Fruit fly (Drosophila melanogaster) whole organism, prepupa: Measurements from ENCODE around the gene Trm1.

Source experiments
- Blimp-1 ChIP-seq: fragments of 200-800 bp; sonication (Bioruptor generic); optimal IDR thresholded peaks from 3 replicates; lab custom pipeline; 2017; ENCODE audit warnings: missing biosample characterization, missing genetic modification characterization, mild to moderate bottlenecking, moderate library complexity, missing genetic modification reagents
- CG10631 ChIP-seq: fragments of 200-800 bp; sonication (Bioruptor generic); optimal IDR thresholded peaks from 2 replicates; lab custom pipeline; 2016; ENCODE audit warnings: missing biosample characterization, missing genetic modification characterization
- CG10669 ChIP-seq: fragments of 200-800 bp; sonication (Bioruptor generic); optimal IDR thresholded peaks from 3 replicates; lab custom pipeline; 2018; ENCODE audit warnings: missing biosample characterization, mild to moderate bottlenecking, missing genetic modification characterization, moderate library complexity
- CG11294 ChIP-seq: fragments of 200-800 bp; sonication (Bioruptor generic); IDR thresholded peaks from 2 replicates; pipeline ENCODE4 v1.3.6; 2022; ENCODE audit warnings: missing biosample characterization, missing genetic modification characterization
- CG11762 ChIP-seq: fragments of 200-800 bp; sonication (Bioruptor generic); optimal IDR thresholded peaks from 3 replicates; lab custom pipeline; 2016; ENCODE audit warnings: missing biosample characterization, missing genetic modification characterization; ENCODE audit not compliant: insufficient read depth
- CG11902 ChIP-seq: fragments of 200-800 bp; sonication (Bioruptor generic); optimal IDR thresholded peaks from 3 replicates; lab custom pipeline; 2016; ENCODE audit warnings: missing biosample characterization, missing genetic modification characterization
- CG15336 ChIP-seq: fragments of 200-800 bp; sonication (Bioruptor generic); IDR thresholded peaks from 2 replicates; pipeline ENCODE4 v1.3.6; 2022; ENCODE audit warnings: missing biosample characterization, missing genetic modification characterization
- CG1621 ChIP-seq: fragments of 200-800 bp; sonication (Bioruptor generic); optimal IDR thresholded peaks from 3 replicates; lab custom pipeline; 2018; ENCODE audit warnings: missing biosample characterization, mild to moderate bottlenecking, missing genetic modification characterization
- CG16779 ChIP-seq: fragments of 200-800 bp; sonication (Bioruptor generic); optimal IDR thresholded peaks from 3 replicates; lab custom pipeline; 2017; ENCODE audit warnings: missing biosample characterization, mild to moderate bottlenecking, missing genetic modification characterization
- CG3032 ChIP-seq: fragments of 200-800 bp; optimal IDR thresholded peaks from 2 replicates; lab custom pipeline; 2019; ENCODE audit warnings: missing biosample characterization, mild to moderate bottlenecking, missing genetic modification characterization, moderate library complexity
- CG31627 ChIP-seq: fragments of 200-800 bp; sonication (Bioruptor generic); optimal IDR thresholded peaks from 3 replicates; lab custom pipeline; 2016; ENCODE audit warnings: missing biosample characterization, missing genetic modification characterization
- CG32006 ChIP-seq: fragments of 200-800 bp; sonication (Bioruptor generic); optimal IDR thresholded peaks from 3 replicates; lab custom pipeline; 2017; ENCODE audit warnings: missing biosample characterization, mild to moderate bottlenecking, missing genetic modification characterization
- CG34406 ChIP-seq: fragments of 200-800 bp; sonication (Bioruptor generic); optimal IDR thresholded peaks from 3 replicates; lab custom pipeline; 2016; ENCODE audit warnings: missing biosample characterization, missing genetic modification characterization
- CG6163 ChIP-seq: fragments of 200-800 bp; sonication (Bioruptor generic); IDR thresholded peaks from 3 replicates; pipeline ENCODE4 v1.3.6; 2022; ENCODE audit warnings: missing biosample characterization, missing genetic modification characterization
- CG6276 ChIP-seq: fragments of 200-800 bp; sonication (Bioruptor generic); optimal IDR thresholded peaks from 2 replicates; lab custom pipeline; 2017; ENCODE audit warnings: missing biosample characterization, mild to moderate bottlenecking, missing genetic modification characterization
- CG6792 ChIP-seq: fragments of 200-800 bp; sonication (Bioruptor generic); optimal IDR thresholded peaks from 3 replicates; lab custom pipeline; 2016; ENCODE audit warnings: missing biosample characterization, missing genetic modification characterization
- CG8119 ChIP-seq: fragments of 200-800 bp; sonication (Bioruptor generic); IDR thresholded peaks from 3 replicates; pipeline ENCODE4 v1.3.6; 2022; ENCODE audit warnings: missing biosample characterization, missing genetic modification characterization
- CG8319 ChIP-seq: fragments of 200-800 bp; sonication (Bioruptor generic); optimal IDR thresholded peaks from 3 replicates; lab custom pipeline; 2016; ENCODE audit warnings: missing biosample characterization, missing genetic modification characterization
- CG8632 ChIP-seq: fragments of 200-800 bp; sonication (Bioruptor generic); optimal IDR thresholded peaks from 3 replicates; lab custom pipeline; 2016; ENCODE audit warnings: missing biosample characterization, missing genetic modification characterization
- CG9139 ChIP-seq: fragments of 200-800 bp; sonication (Bioruptor generic); optimal IDR thresholded peaks from 3 replicates; lab custom pipeline; 2017; ENCODE audit warnings: missing biosample characterization, mild to moderate bottlenecking, missing genetic modification characterization
- Eip75B ChIP-seq: fragments of 200-800 bp; sonication (Bioruptor generic); optimal IDR thresholded peaks from 3 replicates; lab custom pipeline; 2016; ENCODE audit warnings: missing biosample characterization, missing genetic modification characterization
- Eip78C ChIP-seq: fragments of 200-800 bp; sonication (Bioruptor generic); peaks from one replicate; lab custom pipeline; 2016; ENCODE audit warnings: missing biosample characterization, missing genetic modification characterization
- Eip93F ChIP-seq: fragments of 200-800 bp; sonication (Bioruptor generic); optimal IDR thresholded peaks from 2 replicates; lab custom pipeline; 2016; ENCODE audit warnings: missing biosample characterization, mild to moderate bottlenecking, missing genetic modification characterization
- Ets21C ChIP-seq: fragments of 200-800 bp; sonication (Bioruptor generic); optimal IDR thresholded peaks from 3 replicates; lab custom pipeline; 2016; ENCODE audit warnings: missing biosample characterization, missing genetic modification characterization
- Ets96B ChIP-seq: fragments of 200-800 bp; optimal IDR thresholded peaks from 2 replicates; lab custom pipeline; 2019; ENCODE audit warnings: missing biosample characterization, mild to moderate bottlenecking, missing genetic modification characterization, moderate library complexity
- Gug ChIP-seq: fragments of 200-800 bp; sonication (Bioruptor generic); IDR thresholded peaks from 2 replicates; pipeline ENCODE4 v1.3.6; 2022; ENCODE audit warnings: missing biosample characterization, missing genetic modification characterization
- Hr38 ChIP-seq: sonication (Bioruptor generic); optimal IDR thresholded peaks from 2 replicates; lab custom pipeline; 2016; ENCODE audit warnings: missing biosample characterization, missing genetic modification characterization
- Hr39 ChIP-seq: fragments of 200-800 bp; sonication (Bioruptor generic); optimal IDR thresholded peaks from 2 replicates; lab custom pipeline; 2016; ENCODE audit warnings: missing biosample characterization, missing genetic modification characterization
- Hr4 ChIP-seq: fragments of 200-800 bp; sonication (Bioruptor generic); optimal IDR thresholded peaks from 3 replicates; lab custom pipeline; 2016; ENCODE audit warnings: missing biosample characterization, missing genetic modification characterization
- Lpt ChIP-seq: fragments of 200-800 bp; sonication (Bioruptor generic); optimal IDR thresholded peaks from 3 replicates; lab custom pipeline; 2016; ENCODE audit warnings: missing biosample characterization, missing genetic modification characterization
- Met ChIP-seq: fragments of 200-800 bp; sonication (Bioruptor generic); optimal IDR thresholded peaks from 3 replicates; lab custom pipeline; 2016; ENCODE audit warnings: missing biosample characterization, missing genetic modification characterization
- OdsH ChIP-seq: fragments of 200-800 bp; sonication (Bioruptor generic); optimal IDR thresholded peaks from 3 replicates; lab custom pipeline; 2016; ENCODE audit warnings: missing biosample characterization, missing genetic modification characterization
- Smox ChIP-seq: fragments of 200-800 bp; sonication (Bioruptor generic); optimal IDR thresholded peaks from 3 replicates; lab custom pipeline; 2016; ENCODE audit warnings: missing biosample characterization, missing genetic modification characterization
- Sox14 ChIP-seq: fragments of 200-800 bp; sonication (Bioruptor generic); optimal IDR thresholded peaks from 3 replicates; lab custom pipeline; 2016; ENCODE audit warnings: missing biosample characterization, missing genetic modification characterization
- Sox15 ChIP-seq: fragments of 200-800 bp; sonication (Bioruptor generic); optimal IDR thresholded peaks from 3 replicates; lab custom pipeline; 2016; ENCODE audit warnings: missing biosample characterization, missing genetic modification characterization
- achi ChIP-seq: fragments of 200-800 bp; sonication (Bioruptor generic); optimal IDR thresholded peaks from 3 replicates; lab custom pipeline; 2016; ENCODE audit warnings: missing biosample characterization, missing genetic modification characterization
- acj6 ChIP-seq: fragments of 200-800 bp; sonication (Bioruptor generic); optimal IDR thresholded peaks from 3 replicates; lab custom pipeline; 2016; ENCODE audit warnings: missing biosample characterization, missing genetic modification characterization
- cyc ChIP-seq: fragments of 200-800 bp; sonication (Bioruptor generic); optimal IDR thresholded peaks from 3 replicates; lab custom pipeline; 2016; ENCODE audit warnings: missing biosample characterization, missing genetic modification characterization
- dac ChIP-seq: fragments of 200-800 bp; sonication (Bioruptor generic); optimal IDR thresholded peaks from 2 replicates; lab custom pipeline; 2017; ENCODE audit warnings: missing biosample characterization, mild to moderate bottlenecking, missing genetic modification characterization
- eg ChIP-seq: fragments of 200-800 bp; sonication (Bioruptor generic); IDR thresholded peaks from 3 replicates; pipeline ENCODE4 v1.3.6; 2022; ENCODE audit warnings: missing biosample characterization, missing genetic modification characterization
- fd59A ChIP-seq: fragments of 200-800 bp; sonication (Bioruptor generic); optimal IDR thresholded peaks from 2 replicates; lab custom pipeline; 2017; ENCODE audit warnings: missing biosample characterization, mild to moderate bottlenecking, missing genetic modification characterization, missing genetic modification reagents
- fd85E ChIP-seq: fragments of 200-800 bp; sonication (Bioruptor generic); optimal IDR thresholded peaks from 3 replicates; lab custom pipeline; 2016; ENCODE audit warnings: missing biosample characterization, missing genetic modification characterization
- pdm3 ChIP-seq: fragments of 200-800 bp; sonication (Bioruptor generic); optimal IDR thresholded peaks from 3 replicates; lab custom pipeline; 2016; ENCODE audit warnings: missing biosample characterization, missing genetic modification characterization
- salr ChIP-seq, 2 experiments: fragments of 200-800 bp; sonication (Bioruptor generic); optimal IDR thresholded peaks; 3 replicates each; lab custom pipeline; 2016 to 2018; ENCODE audit warnings: missing biosample characterization in 2 of 2, missing genetic modification characterization in 2 of 2, mild to moderate bottlenecking in 1 of 2
- spab ChIP-seq: fragments of 200-800 bp; sonication (Bioruptor generic); optimal IDR thresholded peaks from 2 replicates; lab custom pipeline; 2017; ENCODE audit warnings: missing biosample characterization, mild to moderate bottlenecking, missing genetic modification characterization, missing genetic modification reagents
- ss ChIP-seq, 2 experiments: fragments of 200-800 bp; sonication (Bioruptor generic); optimal IDR thresholded peaks; 2 replicates in 1 of 2; 3 replicates in 1 of 2; lab custom pipeline; 2017 to 2018; ENCODE audit warnings: mild to moderate bottlenecking in 2 of 2, missing biosample characterization in 2 of 2, missing genetic modification characterization in 2 of 2, moderate library complexity in 1 of 2
- svp ChIP-seq: fragments of 200-800 bp; sonication (Bioruptor generic); peaks from one replicate; lab custom pipeline; 2016; ENCODE audit warnings: missing biosample characterization, missing genetic modification characterization
- topi ChIP-seq: fragments of 200-800 bp; sonication (Bioruptor generic); optimal IDR thresholded peaks from 3 replicates; lab custom pipeline; 2016; ENCODE audit warnings: missing biosample characterization, missing genetic modification characterization
- vri ChIP-seq: fragments of 200-800 bp; sonication (Bioruptor generic); optimal IDR thresholded peaks from 3 replicates; lab custom pipeline; 2016; ENCODE audit warnings: missing biosample characterization, mild to moderate bottlenecking, missing genetic modification characterization

The Trm1 gene

DNA sequence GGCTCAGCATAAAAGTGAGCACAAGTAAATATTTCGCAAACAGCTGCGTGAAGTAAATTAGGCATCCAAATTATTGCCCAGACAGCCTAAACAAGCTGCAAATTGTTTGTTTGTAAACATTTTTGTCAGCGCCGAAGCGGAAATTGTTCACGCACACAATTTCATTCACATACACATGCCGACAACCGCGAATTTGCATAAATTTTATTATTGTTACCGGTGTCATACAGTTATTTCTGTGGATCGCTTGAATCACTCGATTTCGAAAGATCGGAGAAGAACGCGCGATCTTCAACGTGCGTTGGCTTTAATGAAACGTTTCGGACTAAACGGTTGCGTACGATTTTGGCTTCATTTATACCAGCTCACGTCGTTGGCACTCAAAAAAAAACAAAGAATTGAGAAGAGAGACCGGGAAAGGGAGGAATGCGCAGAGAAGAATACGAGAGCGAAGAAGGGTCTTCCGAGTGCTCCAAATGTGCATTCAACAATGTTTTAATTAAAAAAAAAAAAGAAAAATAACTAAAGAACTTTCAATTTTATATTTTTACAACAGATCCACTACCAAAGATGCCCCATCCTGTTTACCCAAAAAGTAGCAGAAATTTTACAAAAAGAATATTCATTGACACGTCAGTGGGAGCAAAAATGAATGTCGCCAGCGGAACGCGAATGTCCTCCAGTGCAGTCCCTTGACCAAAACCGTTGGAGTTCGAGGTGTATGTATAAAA lies 4.6 kb upstream of the Trm1 start, which contains the start of gene vir-1 (continued):
- no peak for TF ChIP-seq Lpt
- TF ChIP-seq CG10631 (GFP tag; lab: Kevin White, UChicago), result no peak
- TF ChIP-seq topi (GFP tag; lab: Kevin White, UChicago), result peak; percentile 33
- TF ChIP-seq ss (GFP tag; optimal IDR thresholded peaks at IDR 0.05; lab: Kevin White, UChicago), result peak in 1 of 2 experiments; percentile 15
- TF ChIP-seq svp (GFP tag; lab: Kevin White, UChicago), result no peak
- TF ChIP-seq fd59A (GFP tag; lab: Kevin White, UChicago), result no peak
- TF ChIP-seq CG6792, result no peak
- peak; percentile 8 for TF ChIP-seq CG8632
- TF ChIP-seq achi, result no peak
- no peak for TF ChIP-seq acj6
- no peak for TF ChIP-seq CG15336
- TF ChIP-seq Gug (GFP tag; lab: Robert Waterston, UW), result no peak
- no peak for TF ChIP-seq spab (GFP tag; lab: Kevin White, UChicago)
- no peak for TF ChIP-seq Ets21C
- TF ChIP-seq dac, result no peak
- no peak for TF ChIP-seq CG16779 (tag; lab: Kevin White, UChicago)
- TF ChIP-seq Eip78C (GFP tag; lab: Kevin White, UChicago), result peak; percentile 61
- no peak for TF ChIP-seq pdm3 (GFP tag; lab: Kevin White, UChicago)
- no peak for TF ChIP-seq vri
- TF ChIP-seq CG1621 (tag; lab: Kevin White, UChicago), result no peak
- TF ChIP-seq Blimp-1, result peak; percentile 52
- no peak for TF ChIP-seq Eip93F
- no peak for TF ChIP-seq Hr4 (GFP tag; lab: Kevin White, UChicago)
- no peak for TF ChIP-seq Sox14 (GFP tag; lab: Kevin White, UChicago)
- TF ChIP-seq Hr38, result no peak
- no peak for TF ChIP-seq eg (GFP tag; lab: Robert Waterston, UW)
- TF ChIP-seq Eip75B, result no peak
- TF ChIP-seq CG3032 (tag; lab: Kevin White, UChicago), result no peak
- no peak for TF ChIP-seq CG9139
- TF ChIP-seq CG11762, result no peak
- TF ChIP-seq CG11294 (GFP tag; lab: Robert Waterston, UW), result no peak
- TF ChIP-seq salr (GFP tag; optimal IDR thresholded peaks at IDR 0.05; lab: Kevin White, UChicago), result no peak
- TF ChIP-seq OdsH, result no peak
- no peak for TF ChIP-seq fd85E
- no peak for TF ChIP-seq Smox (GFP tag; lab: Kevin White, UChicago)
- TF ChIP-seq Met, result peak; percentile 32
- no peak for TF ChIP-seq CG11902 (GFP tag; lab: Kevin White, UChicago)
- TF ChIP-seq CG10669 (GFP tag; lab: Kevin White, UChicago), result no peak
- no peak for TF ChIP-seq CG6276
- TF ChIP-seq, all 60 proteins: peak for 10

DNA sequence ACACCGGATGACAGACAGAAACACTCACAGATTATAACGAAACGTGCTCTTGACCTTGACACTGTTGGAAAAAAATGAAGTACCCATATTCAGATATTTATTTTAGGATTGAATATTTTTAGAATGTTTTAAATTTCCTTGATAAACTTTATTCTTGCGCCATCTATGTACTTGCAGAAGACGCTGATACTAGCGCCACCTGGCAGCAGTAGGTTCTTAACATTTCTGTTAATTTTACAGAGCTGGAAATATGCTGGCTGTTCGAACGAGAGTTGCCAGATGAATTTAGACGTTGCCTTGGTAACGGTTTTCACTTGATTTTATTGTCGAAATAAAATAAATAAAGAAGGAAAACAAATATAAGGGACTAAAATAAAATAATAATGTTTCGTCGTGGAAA lies 3.3 kb upstream of the Trm1 start, which contains the start of gene Fam92:
Fam92 (plus strand) TSS at position 350 of the 400 bp plus-strand sequence.
- TF ChIP-seq CG10669 (GFP tag; lab: Kevin White, UChicago) (peak; percentile 2), cyc (GFP tag; lab: Kevin White, UChicago) (peak; percentile 66), eg (GFP tag; lab: Robert Waterston, UW) (no peak), CG1621 (tag; lab: Kevin White, UChicago) (no peak), Lpt (no peak), CG32006 (GFP tag; lab: Kevin White, UChicago) (peak; percentile 0), Eip78C (GFP tag; lab: Kevin White, UChicago) (peak; percentile 78), CG6163 (GFP tag; lab: Robert Waterston, UW) (no peak), vri (peak; percentile 17), CG11902 (GFP tag; lab: Kevin White, UChicago) (no peak), CG8319 (no peak), Eip75B (peak; percentile 22), Ets21C (peak; percentile 2), CG6276 (no peak), CG31627 (GFP tag; lab: Kevin White, UChicago) (peak; percentile 67), Ets96B (no peak), Hr39 (peak; percentile 70), ss (GFP tag; optimal IDR thresholded peaks at IDR 0.05; lab: Kevin White, UChicago) (no peak), CG8632 (no peak), CG6792 (peak; percentile 9), pdm3 (GFP tag; lab: Kevin White, UChicago) (peak; percentile 56), CG9139 (no peak), salr (GFP tag; optimal IDR thresholded peaks at IDR 0.05; lab: Kevin White, UChicago) (no peak), CG8119 (GFP tag; lab: Robert Waterston, UW) (no peak), Blimp-1 (no peak), acj6 (peak; percentile 15), CG10631 (GFP tag; lab: Kevin White, UChicago) (no peak), fd59A (GFP tag; lab: Kevin White, UChicago) (no peak), Sox15 (GFP tag; lab: Kevin White, UChicago) (no peak), CG11294 (GFP tag; lab: Robert Waterston, UW) (no peak), CG34406 (GFP tag; lab: Kevin White, UChicago) (no peak), topi (GFP tag; lab: Kevin White, UChicago) (peak; percentile 48), dac (no peak)
